Fruit fly (Drosophila melanogaster) whole organism, embryonic: Measurements from ENCODE around the gene Coq7.

Source experiments
- Adf1 ChIP-seq: fragments of 200-800 bp; sonication (Bioruptor generic); IDR thresholded peaks from 2 replicates; pipeline ENCODE4 v1.3.6; 2022; ENCODE audit warnings: missing biosample characterization, missing genetic modification characterization
- Antp ChIP-seq: fragments of 200-800 bp; sonication (Bioruptor generic); optimal IDR thresholded peaks from 3 replicates; lab custom pipeline; 2016; ENCODE audit warnings: missing biosample characterization, missing genetic modification characterization
- Bdp1 ChIP-seq: fragments of 200-800 bp; sonication (Bioruptor generic); optimal IDR thresholded peaks from 3 replicates; lab custom pipeline; 2016; ENCODE audit warnings: missing biosample characterization, missing genetic modification characterization
- Bteb2 ChIP-seq: fragments of 200-800 bp; sonication (Bioruptor generic); optimal IDR thresholded peaks from 2 replicates; lab custom pipeline; 2016; ENCODE audit warnings: missing biosample characterization, missing genetic modification characterization
- CG10654 ChIP-seq: fragments of 200-800 bp; sonication (Bioruptor generic); optimal IDR thresholded peaks from 2 replicates; lab custom pipeline; 2016; ENCODE audit warnings: missing biosample characterization, missing genetic modification characterization
- CG10979 ChIP-seq: fragments of 200-800 bp; sonication (Bioruptor generic); optimal IDR thresholded peaks from 2 replicates; lab custom pipeline; 2018; ENCODE audit warnings: missing biosample characterization, mild to moderate bottlenecking, missing genetic modification characterization, moderate library complexity
- CG11560 ChIP-seq: fragments of 200-800 bp; sonication (Bioruptor generic); IDR thresholded peaks from 3 replicates; pipeline ENCODE4 v1.3.6; 2022; ENCODE audit warnings: missing biosample characterization, missing genetic modification characterization
- CG11695 ChIP-seq: fragments of 200-800 bp; sonication (Bioruptor generic); IDR thresholded peaks from 3 replicates; pipeline ENCODE4 v1.3.6; 2022; ENCODE audit warnings: missing biosample characterization, missing genetic modification characterization
- CG12155 ChIP-seq: fragments of 200-800 bp; sonication (Bioruptor generic); optimal IDR thresholded peaks from 3 replicates; lab custom pipeline; 2016; ENCODE audit warnings: missing biosample characterization, missing genetic modification characterization
- CG12659 ChIP-seq: fragments of 200-800 bp; sonication (Bioruptor generic); optimal IDR thresholded peaks from 3 replicates; lab custom pipeline; 2017; ENCODE audit warnings: mild to moderate bottlenecking, missing biosample characterization, missing genetic modification reagents, missing genetic modification characterization
- CG1602 ChIP-seq: fragments of 200-800 bp; sonication (Bioruptor generic); optimal IDR thresholded peaks from 3 replicates; lab custom pipeline; 2016; ENCODE audit warnings: missing biosample characterization, missing genetic modification characterization
- CG16779 ChIP-seq: fragments of 200-800 bp; sonication (Bioruptor generic); IDR thresholded peaks from 2 replicates; pipeline ENCODE4 v1.3.6; 2022; ENCODE audit warnings: missing biosample characterization, missing genetic modification characterization
- CG32772 ChIP-seq: fragments of 200-800 bp; sonication (Bioruptor generic); IDR thresholded peaks from 2 replicates; pipeline ENCODE4 v1.3.6; 2022; ENCODE audit warnings: missing biosample characterization, missing genetic modification characterization
- CG7556 ChIP-seq: fragments of 200-800 bp; sonication (Bioruptor generic); optimal IDR thresholded peaks from 2 replicates; lab custom pipeline; 2017; ENCODE audit warnings: missing biosample characterization, mild to moderate bottlenecking, missing genetic modification characterization
- CG9727 ChIP-seq: fragments of 200-800 bp; sonication (Bioruptor generic); optimal IDR thresholded peaks from 3 replicates; lab custom pipeline; 2017; ENCODE audit warnings: missing biosample characterization, mild to moderate bottlenecking, missing genetic modification characterization
- CG9876 ChIP-seq: fragments of 200-800 bp; sonication (Bioruptor generic); optimal IDR thresholded peaks from 2 replicates; lab custom pipeline; 2016; ENCODE audit warnings: missing biosample characterization, missing genetic modification characterization
- Gsc ChIP-seq: fragments of 200-800 bp; sonication (Bioruptor generic); IDR thresholded peaks from 2 replicates; pipeline ENCODE4 v1.3.6; 2022; ENCODE audit warnings: missing biosample characterization, missing genetic modification characterization
- HLH4C ChIP-seq: fragments of 200-800 bp; sonication (Bioruptor generic); IDR thresholded peaks from 3 replicates; pipeline ENCODE4 v1.3.6; 2022; ENCODE audit warnings: missing biosample characterization, missing genetic modification characterization; ENCODE audit not compliant: partially characterized antibody
- Hsf ChIP-seq: fragments of 200-800 bp; sonication (Bioruptor generic); optimal IDR thresholded peaks from 3 replicates; lab custom pipeline; 2016; ENCODE audit warnings: missing biosample characterization, missing genetic modification characterization
- Mes4 ChIP-seq: fragments of 200-800 bp; sonication (Bioruptor generic); optimal IDR thresholded peaks from 2 replicates; lab custom pipeline; 2016; ENCODE audit warnings: missing biosample characterization, missing genetic modification characterization
- Myb ChIP-seq: fragments of 200-800 bp; sonication (Bioruptor generic); optimal IDR thresholded peaks from 2 replicates; lab custom pipeline; 2016; ENCODE audit warnings: missing biosample characterization, missing genetic modification characterization
- Opbp ChIP-seq: fragments of 200-800 bp; sonication (Bioruptor generic); IDR thresholded peaks from 3 replicates; pipeline ENCODE4 v1.3.6; 2022; ENCODE audit warnings: missing biosample characterization, missing genetic modification characterization; ENCODE audit not compliant: partially characterized antibody
- Sox102F ChIP-seq: fragments of 200-800 bp; sonication (Bioruptor generic); optimal IDR thresholded peaks from 2 replicates; lab custom pipeline; 2018; ENCODE audit warnings: missing biosample characterization, mild to moderate bottlenecking, missing genetic modification characterization, moderate library complexity
- Sry-β ChIP-seq: fragments of 200-800 bp; sonication (Bioruptor generic); optimal IDR thresholded peaks from 2 replicates; lab custom pipeline; 2018; ENCODE audit warnings: missing biosample characterization, mild to moderate bottlenecking, missing genetic modification characterization, moderate library complexity
- amos ChIP-seq: fragments of 200-800 bp; sonication (Bioruptor generic); IDR thresholded peaks from 2 replicates; pipeline ENCODE4 v1.3.6; 2022; ENCODE audit warnings: missing biosample characterization, missing genetic modification characterization; ENCODE audit not compliant: partially characterized antibody
- cad ChIP-seq: fragments of >200 bp; optimal IDR thresholded peaks from 2 replicates; lab custom pipeline; 2017; ENCODE audit warnings: missing biosample characterization, missing genetic modification characterization
- caup ChIP-seq: fragments of 200-800 bp; sonication (Bioruptor generic); optimal IDR thresholded peaks from 3 replicates; lab custom pipeline; 2017; ENCODE audit warnings: missing biosample characterization, mild to moderate bottlenecking, missing genetic modification characterization, moderate library complexity; ENCODE audit not compliant: severe bottlenecking
- chif ChIP-seq, 2 experiments: fragments of 200-800 bp; sonication (Bioruptor generic); optimal IDR thresholded peaks; 3 replicates each; lab custom pipeline; 2016; ENCODE audit warnings: missing biosample characterization in 2 of 2, missing genetic modification characterization in 2 of 2
- ci ChIP-seq: fragments of 200-800 bp; sonication (Bioruptor generic); IDR thresholded peaks from 3 replicates; pipeline ENCODE4 v1.3.6; 2022; ENCODE audit warnings: missing biosample characterization, missing genetic modification characterization
- crc ChIP-seq: fragments of 200-800 bp; sonication (Bioruptor generic); optimal IDR thresholded peaks from 2 replicates; lab custom pipeline; 2016; ENCODE audit warnings: missing biosample characterization, missing genetic modification characterization
- dati ChIP-seq: fragments of 200-800 bp; sonication (Bioruptor generic); IDR thresholded peaks from 2 replicates; pipeline ENCODE4 v1.3.6; 2022; ENCODE audit warnings: missing biosample characterization, missing genetic modification characterization
- ems ChIP-seq: fragments of 200-800 bp; sonication (Bioruptor generic); optimal IDR thresholded peaks from 3 replicates; lab custom pipeline; 2016; ENCODE audit warnings: missing biosample characterization, missing genetic modification characterization
- fd102C ChIP-seq: fragments of 200-800 bp; sonication (Bioruptor generic); optimal IDR thresholded peaks from 2 replicates; lab custom pipeline; 2018; ENCODE audit warnings: missing biosample characterization, mild to moderate bottlenecking, missing genetic modification characterization, moderate library complexity
- fru ChIP-seq: fragments of >200 bp; optimal IDR thresholded peaks from 2 replicates; lab custom pipeline; 2017
- gsb ChIP-seq: fragments of 200-800 bp; sonication (Bioruptor generic); IDR thresholded peaks from 2 replicates; pipeline ENCODE4 v1.3.6; 2022; ENCODE audit warnings: missing biosample characterization, missing genetic modification characterization
- klu ChIP-seq: fragments of 200-800 bp; sonication (Bioruptor generic); IDR thresholded peaks from 2 replicates; pipeline ENCODE4 v1.3.6; 2022; ENCODE audit warnings: missing biosample characterization, missing genetic modification characterization
- knrl ChIP-seq: fragments of 200-800 bp; sonication (Bioruptor generic); IDR thresholded peaks from 3 replicates; pipeline ENCODE4 v1.3.6; 2022; ENCODE audit warnings: missing biosample characterization, missing genetic modification characterization; ENCODE audit not compliant: partially characterized antibody
- lov ChIP-seq, 2 experiments: fragments of 200-800 bp in 1 of 2; fragments of >200 bp in 1 of 2; sonication (Bioruptor generic) in 1 of 2; IDR thresholded peaks in 1 of 2; optimal IDR thresholded peaks in 1 of 2; 2 replicates in 1 of 2; 3 replicates in 1 of 2; pipeline versions ENCODE4 v1.3.6 to Lab custom; 2017 to 2022; ENCODE audit warnings: missing biosample characterization in 1 of 2, missing genetic modification characterization in 1 of 2
- mam ChIP-seq: fragments of 200-800 bp; sonication (Bioruptor generic); optimal IDR thresholded peaks from 3 replicates; lab custom pipeline; 2016; ENCODE audit warnings: missing biosample characterization, missing genetic modification characterization
- nerfin-2 ChIP-seq: fragments of 200-800 bp; sonication (Bioruptor generic); IDR thresholded peaks from 2 replicates; pipeline ENCODE4 v1.3.6; 2022; ENCODE audit warnings: missing biosample characterization, missing genetic modification characterization; ENCODE audit not compliant: partially characterized antibody
- otp ChIP-seq: fragments of 200-800 bp; sonication (Bioruptor generic); IDR thresholded peaks from 3 replicates; pipeline ENCODE4, ENCODE4 v1.3.6; 2022; ENCODE audit warnings: missing biosample characterization, missing genetic modification characterization
- pb ChIP-seq: fragments of 200-800 bp; sonication (Bioruptor generic); optimal IDR thresholded peaks from 3 replicates; lab custom pipeline; 2016; ENCODE audit warnings: missing biosample characterization, missing genetic modification characterization
- phol ChIP-seq: fragments of 200-800 bp; sonication (Bioruptor generic); optimal IDR thresholded peaks from 3 replicates; lab custom pipeline; 2018; ENCODE audit warnings: missing biosample characterization, mild to moderate bottlenecking, missing genetic modification characterization, moderate library complexity
- pzg ChIP-seq: fragments of 200-800 bp; sonication (Bioruptor generic); optimal IDR thresholded peaks from 3 replicates; lab custom pipeline; 2018; ENCODE audit warnings: missing biosample characterization, mild to moderate bottlenecking, missing genetic modification characterization, moderate library complexity
- rib ChIP-seq: fragments of 200-800 bp; sonication (Bioruptor generic); IDR thresholded peaks from 2 replicates; pipeline ENCODE4 v1.3.6; 2022; ENCODE audit warnings: missing biosample characterization, missing genetic modification characterization
- row ChIP-seq: fragments of 200-800 bp; sonication (Bioruptor generic); IDR thresholded peaks from 3 replicates; pipeline ENCODE4 v1.3.6; 2022; ENCODE audit warnings: missing biosample characterization, missing genetic modification characterization
- slou ChIP-seq: fragments of 200-800 bp; sonication (Bioruptor generic); optimal IDR thresholded peaks from 3 replicates; lab custom pipeline; 2016; ENCODE audit warnings: missing biosample characterization, missing genetic modification characterization
- stwl ChIP-seq: fragments of 200-800 bp; sonication (Bioruptor generic); optimal IDR thresholded peaks from 3 replicates; lab custom pipeline; 2018; ENCODE audit warnings: missing biosample characterization, mild to moderate bottlenecking, missing genetic modification characterization, moderate library complexity
- vvl ChIP-seq: fragments of 200-800 bp; sonication (Bioruptor generic); IDR thresholded peaks from 2 replicates; pipeline ENCODE4 v1.3.6; 2022; ENCODE audit warnings: missing biosample characterization, missing genetic modification characterization
- yki ChIP-seq: fragments of >200 bp; optimal IDR thresholded peaks from 3 replicates; lab custom pipeline; 2018
- zen2 ChIP-seq: fragments of 200-800 bp; sonication (Bioruptor generic); IDR thresholded peaks from 3 replicates; pipeline ENCODE4 v1.3.6; 2022; ENCODE audit warnings: missing biosample characterization, missing genetic modification characterization; ENCODE audit not compliant: partially characterized antibody

Coq7 gene

DNA sequence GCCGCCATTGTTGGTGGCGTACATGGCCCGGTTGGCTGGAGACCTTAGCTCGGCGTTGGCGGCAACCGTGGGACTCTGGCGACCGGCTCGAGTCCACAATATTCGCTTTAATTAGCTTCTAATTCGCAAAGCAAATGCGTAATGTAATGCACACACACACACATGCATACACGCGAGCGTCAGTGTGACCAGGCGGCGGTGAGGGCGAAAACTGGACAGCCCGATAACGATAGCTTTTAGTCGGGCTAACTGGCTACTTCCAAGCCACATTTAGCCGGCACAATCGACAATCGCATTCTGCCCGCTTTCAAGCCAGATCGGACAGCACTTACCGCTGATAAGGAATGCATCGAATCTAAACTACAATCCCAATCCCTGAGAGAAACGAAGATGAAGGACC lies 49.7 kb downstream of the Coq7 start, which contains the start of the genes Nf-YC and xit (continued):
- TF ChIP-seq gsb (GFP tag; lab: Robert Waterston, UW) (no peak), CG12659 (no peak), Bdp1 (GFP tag; lab: Kevin White, UChicago) (no peak), lov (optimal IDR thresholded peaks at IDR 0.05; lab: Kevin White, UChicago) (no peak), lov (GFP tag; IDR thresholded peaks at IDR 0.05; lab: Robert Waterston, UW) (no peak), fru (lab: Kevin White, UChicago) (no peak), CG11560 (tag; lab: Robert Waterston, UW) (no peak), CG12155 (GFP tag; lab: Kevin White, UChicago) (no peak), ci (GFP tag; lab: Robert Waterston, UW) (0 out of 3 replicates have a peak, but pooled peaks have one; percentile 12), Bteb2 (no peak), Myb (peak; percentile 21), Gsc (no peak), CG1602 (no peak), phol (tag; lab: Kevin White, UChicago) (peak; percentile 19), fd102C (GFP tag; lab: Kevin White, UChicago) (no peak), HLH4C (GFP tag; lab: Robert Waterston, UW) (peak; percentile 67), Sry-β (GFP tag; lab: Kevin White, UChicago) (peak; percentile 96), CG16779 (GFP tag; lab: Robert Waterston, UW) (no peak), amos (peak; percentile 68), pb (GFP tag; lab: Kevin White, UChicago) (no peak), zen2 (GFP tag; lab: Robert Waterston, UW) (peak; percentile 41; the same call in 1 of the 3 replicates), Antp (peak; percentile 11), cad (no peak), yki (no peak), row (GFP tag; lab: Robert Waterston, UW) (peak; percentile 73), nerfin-2 (peak; percentile 39; the same call in 1 of the 2 replicates), knrl (GFP tag; lab: Robert Waterston, UW) (peak; percentile 62), Mes4 (GFP tag; lab: Kevin White, UChicago) (no peak), klu (GFP tag; lab: Robert Waterston, UW) (no peak), caup (GFP tag; lab: Kevin White, UChicago) (no peak), slou (GFP tag; lab: Kevin White, UChicago) (no peak), Opbp (GFP tag; lab: Robert Waterston, UW) (peak; percentile 57; the same call in 1 of the 3 replicates), Adf1 (GFP tag; lab: Robert Waterston, UW) (peak; percentile 18; the same call in 1 of the 2 replicates), CG9727 (GFP tag; lab: Kevin White, UChicago) (no peak), rib (GFP tag; lab: Robert Waterston, UW) (no peak), CG11695 (GFP tag; lab: Robert Waterston, UW) (no peak), stwl (tag; lab: Kevin White, UChicago) (no peak), CG7556 (no peak), dati (GFP tag; lab: Robert Waterston, UW) (no peak), pzg (GFP tag; lab: Kevin White, UChicago) (peak; percentile 95), Hsf (no peak), vvl (GFP tag; lab: Robert Waterston, UW) (peak; percentile 48; the same call in 1 of the 2 replicates), CG10979 (tag; lab: Kevin White, UChicago) (no peak), crc (no peak), otp (0 out of 3 replicates have a peak, but pooled peaks have one; percentile 4), Sox102F (GFP tag; lab: Kevin White, UChicago) (no peak), CG32772 (GFP tag; lab: Robert Waterston, UW) (no peak), CG9876 (no peak), chif (GFP tag; optimal IDR thresholded peaks at IDR 0.05; lab: Kevin White, UChicago) (no peak), mam (GFP tag; lab: Kevin White, UChicago) (peak; percentile 33), CG10654 (GFP tag; lab: Kevin White, UChicago) (no peak), ems (GFP tag; lab: Kevin White, UChicago) (no peak)
